Fruit fly (Drosophila melanogaster) whole organism: ENCODE data around the gene CG7029.

ENCODE experiments used
- psq ChIP-seq: fragments of >200 bp; optimal IDR thresholded peaks from 2 replicates; lab custom pipeline; 2017
- usp ChIP-seq: fragments of >200 bp; optimal IDR thresholded peaks from 2 replicates; lab custom pipeline; 2017; ENCODE audit warnings: missing biosample characterization, missing genetic modification characterization, mixed read lengths

- TF ChIP-seq usp (GFP tag; lab: Kevin White, UChicago) (no peak), psq (lab: Kevin White, UChicago) (no peak)
Observed at dm6 chr3R:22752929-22753328, 2.2 kb downstream of the CG7029 start.
